Worm (Caenorhabditis elegans) whole organism, young adult: ENCODE measurements around the gene dhrr-1.

Source experiments
- F10E7.11 ChIP-seq: sonication (generic microtip); optimal IDR thresholded peaks from 2 replicates; lab custom pipeline; 2017; ENCODE audit warnings: mild to moderate bottlenecking, missing genetic modification characterization, moderate library complexity, missing compliant biosample characterization
- F52B5.7 ChIP-seq: sonication (generic microtip); optimal IDR thresholded peaks from 2 replicates; lab custom pipeline; 2016; ENCODE audit warnings: mild to moderate bottlenecking, missing genetic modification characterization, missing compliant biosample characterization
- K12H6.12 ChIP-seq: fragments of 200-800 bp; sonication (Bioruptor generic); optimal IDR thresholded peaks from 2 replicates; lab custom pipeline; 2018; ENCODE audit warnings: mild to moderate bottlenecking, missing genetic modification characterization, missing compliant biosample characterization
- T26A5.8 ChIP-seq: sonication (generic microtip); optimal IDR thresholded peaks from 2 replicates; lab custom pipeline; 2016; ENCODE audit warnings: missing genetic modification characterization, missing compliant biosample characterization
- Y53F4B.3 ChIP-seq: fragments of 200-800 bp; sonication (Bioruptor generic); IDR thresholded peaks from 2 replicates; pipeline ENCODE4 v1.3.6; 2022; ENCODE audit warnings: missing genetic modification reagents, missing genetic modification characterization, missing compliant biosample characterization
- Y53G8AR.9 ChIP-seq: fragments of 200-800 bp; sonication (Bioruptor generic); conservative IDR thresholded peaks from 2 replicates; pipeline ENCODE4 v1.3.6; 2022; ENCODE audit warnings: missing genetic modification reagents, missing genetic modification characterization, missing compliant biosample characterization
- Y67H2A.10 ChIP-seq: fragments of 200-800 bp; sonication (Bioruptor generic); conservative IDR thresholded peaks from 2 replicates; pipeline ENCODE4 v1.3.6; 2022; ENCODE audit warnings: missing genetic modification reagents, missing genetic modification characterization, missing compliant biosample characterization
- Y79H2A.3 ChIP-seq: fragments of 200-800 bp; sonication (Bioruptor generic); conservative IDR thresholded peaks from 2 replicates; pipeline ENCODE4 v1.3.6; 2022; ENCODE audit warnings: missing genetic modification reagents, missing genetic modification characterization, missing compliant biosample characterization
- Y95B8A.8 ChIP-seq: fragments of 200-800 bp; sonication (Bioruptor generic); IDR thresholded peaks from 2 replicates; pipeline ENCODE4 v1.3.6; 2022; ENCODE audit warnings: missing genetic modification reagents, missing genetic modification characterization, missing compliant biosample characterization
- ZK185.1 ChIP-seq: sonication (generic microtip); optimal IDR thresholded peaks from 2 replicates; lab custom pipeline; 2016; ENCODE audit warnings: mild to moderate bottlenecking, missing genetic modification characterization, missing compliant biosample characterization; ENCODE audit not compliant: poor library complexity, severe bottlenecking
- aptf-2 ChIP-seq: fragments of 200-800 bp; sonication (Bioruptor generic); conservative IDR thresholded peaks from 2 replicates; pipeline ENCODE4 v1.3.6; 2022; ENCODE audit warnings: missing genetic modification reagents, missing genetic modification characterization, missing compliant biosample characterization
- aptf-3 ChIP-seq: fragments of 200-800 bp; sonication (Bioruptor generic); IDR thresholded peaks from 2 replicates; pipeline ENCODE4 v1.3.6; 2022; ENCODE audit warnings: missing genetic modification characterization, missing compliant biosample characterization
- attf-3 ChIP-seq: fragments of 200-800 bp; sonication (Bioruptor generic); conservative IDR thresholded peaks from 2 replicates; pipeline ENCODE4 v1.3.6; 2022; ENCODE audit warnings: missing genetic modification reagents, missing genetic modification characterization, missing compliant biosample characterization
- bed-2 ChIP-seq: fragments of 200-800 bp; sonication (Bioruptor generic); IDR thresholded peaks from 2 replicates; pipeline ENCODE4 v1.3.6; 2022; ENCODE audit warnings: missing genetic modification reagents, missing genetic modification characterization, missing compliant biosample characterization
- ccch-3 ChIP-seq: fragments of 200-800 bp; sonication (Bioruptor generic); optimal IDR thresholded peaks from 2 replicates; lab custom pipeline; 2018; ENCODE audit warnings: mild to moderate bottlenecking, missing genetic modification characterization, missing compliant biosample characterization
- cebp-1 ChIP-seq, 2 experiments: fragments of 200-800 bp in 1 of 2; sonication (Bioruptor generic) in 1 of 2; sonication (generic microtip) in 1 of 2; IDR thresholded peaks in 1 of 2; optimal IDR thresholded peaks in 1 of 2; 2 replicates each; pipeline versions ENCODE4 v1.3.6 to Lab custom; 2017 to 2022; ENCODE audit warnings: missing compliant biosample characterization in 2 of 2, missing genetic modification characterization in 2 of 2, mild to moderate bottlenecking in 1 of 2, missing genetic modification reagents in 1 of 2, moderate library complexity in 1 of 2
- cebp-2 ChIP-seq: fragments of 200-800 bp; sonication (Bioruptor generic); IDR thresholded peaks from 2 replicates; pipeline ENCODE4 v1.3.6; 2022; ENCODE audit warnings: missing genetic modification characterization, missing compliant biosample characterization
- ceh-40 ChIP-seq: fragments of 200-800 bp; sonication (Bioruptor generic); IDR thresholded peaks from 2 replicates; pipeline ENCODE4 v1.3.6; 2022; ENCODE audit warnings: missing genetic modification characterization, missing compliant biosample characterization
- chd-7 ChIP-seq: sonication (generic microtip); optimal IDR thresholded peaks from 2 replicates; lab custom pipeline; 2016; ENCODE audit warnings: mild to moderate bottlenecking, missing genetic modification characterization, moderate library complexity, missing compliant biosample characterization
- dox-1 ChIP-seq: fragments of 200-800 bp; sonication (Bioruptor generic); IDR thresholded peaks from 2 replicates; pipeline ENCODE4 v1.3.6; 2022; ENCODE audit warnings: missing genetic modification reagents, missing genetic modification characterization, missing compliant biosample characterization
- dpl-1 ChIP-seq: fragments of 150-350 bp; optimal IDR thresholded peaks from 2 replicates; lab custom pipeline; 2014; ENCODE audit warnings: missing biosample characterization, missing genetic modification reagents, missing genetic modification characterization
- ekl-4 ChIP-seq: fragments of 200-800 bp; sonication (Bioruptor generic); IDR thresholded peaks from 2 replicates; pipeline ENCODE4 v1.3.6; 2022; ENCODE audit warnings: missing genetic modification reagents, missing genetic modification characterization, missing compliant biosample characterization
- fkh-3 ChIP-seq: sonication (generic microtip); optimal IDR thresholded peaks from 2 replicates; lab custom pipeline; 2016; ENCODE audit warnings: mild to moderate bottlenecking, missing genetic modification characterization, missing compliant biosample characterization
- hmg-1.2 ChIP-seq: fragments of 200-800 bp; sonication (Bioruptor generic); IDR thresholded peaks from 2 replicates; pipeline ENCODE4 v1.3.6; 2022; ENCODE audit warnings: missing genetic modification reagents, missing genetic modification characterization, missing compliant biosample characterization
- hsf-1 ChIP-seq: fragments of 200-800 bp; sonication (Bioruptor generic); IDR thresholded peaks from 2 replicates; pipeline ENCODE4 v1.3.6; 2022; ENCODE audit warnings: missing genetic modification reagents, missing genetic modification characterization, missing compliant biosample characterization
- lin-26 ChIP-seq: fragments of 200-800 bp; sonication (Bioruptor generic); IDR thresholded peaks from 2 replicates; pipeline ENCODE4 v1.3.6; 2022; ENCODE audit warnings: missing genetic modification reagents, missing genetic modification characterization, missing compliant biosample characterization
- lin-35 ChIP-seq, 3 experiments: fragments of 150-350 bp in 2 of 3; sonication (generic microtip) in 1 of 3; optimal IDR thresholded peaks; 2 replicates each; lab custom pipeline; 2014 to 2018; ENCODE audit warnings: missing biosample characterization in 3 of 3, missing genetic modification characterization in 3 of 3, missing genetic modification reagents in 3 of 3
- lin-40 ChIP-seq: sonication (generic microtip); optimal IDR thresholded peaks from 2 replicates; lab custom pipeline; 2016; ENCODE audit warnings: missing genetic modification characterization, mild to moderate bottlenecking, missing compliant biosample characterization, missing genotype, missing genetic modification reagents
- lsy-27 ChIP-seq: sonication (generic microtip); optimal IDR thresholded peaks from 2 replicates; lab custom pipeline; 2017; ENCODE audit warnings: missing genetic modification characterization, mild to moderate bottlenecking, missing compliant biosample characterization, antibody characterized with exemption, missing genotype, borderline replicate concordance; ENCODE audit not compliant: insufficient read depth
- mel-28 ChIP-seq: sonication (generic microtip); optimal IDR thresholded peaks from 2 replicates; lab custom pipeline; 2016; ENCODE audit warnings: borderline replicate concordance, mild to moderate bottlenecking, missing genetic modification characterization, missing compliant biosample characterization
- nfya-2 ChIP-seq: fragments of 200-800 bp; sonication (Bioruptor generic); IDR thresholded peaks from 2 replicates; pipeline ENCODE4 v1.3.6; 2022; ENCODE audit warnings: missing genetic modification reagents, missing genetic modification characterization, missing compliant biosample characterization
- nfyb-1 ChIP-seq: fragments of 200-800 bp; sonication (Bioruptor generic); IDR thresholded peaks from 2 replicates; pipeline ENCODE4 v1.3.6; 2022; ENCODE audit warnings: missing genetic modification reagents, missing genetic modification characterization, missing compliant biosample characterization
- nhr-27 ChIP-seq: fragments of 200-800 bp; sonication (Bioruptor generic); optimal IDR thresholded peaks from 2 replicates; lab custom pipeline; 2018; ENCODE audit warnings: mild to moderate bottlenecking, missing genetic modification characterization, moderate library complexity, missing compliant biosample characterization
- pha-4 ChIP-seq: fragments of 150-350 bp; sonication (generic microtip); optimal IDR thresholded peaks from 2 replicates; lab custom pipeline; 2014; ENCODE audit warnings: missing biosample characterization, missing genetic modification reagents, missing genetic modification characterization
- sdz-38 ChIP-seq: sonication (generic microtip); optimal IDR thresholded peaks from 2 replicates; lab custom pipeline; 2016; ENCODE audit warnings: missing genotype, missing genetic modification characterization, missing compliant biosample characterization
- snpc-1.1 ChIP-seq: sonication (generic microtip); optimal IDR thresholded peaks from 2 replicates; lab custom pipeline; 2017; ENCODE audit warnings: missing genetic modification characterization, mild to moderate bottlenecking, missing compliant biosample characterization, antibody characterized with exemption, moderate library complexity, missing genotype, missing genetic modification reagents; ENCODE audit not compliant: insufficient read depth
- snpc-4 ChIP-seq, 5 experiments: fragments of 150-350 bp in 1 of 5; sonication (generic microtip) in 4 of 5; optimal IDR thresholded peaks; 2 replicates each; lab custom pipeline; 2014 to 2018; ENCODE audit warnings: missing genetic modification characterization in 5 of 5, missing biosample characterization in 3 of 5, antibody characterized with exemption in 2 of 5, mild to moderate bottlenecking in 2 of 5, missing compliant biosample characterization in 2 of 5, missing genotype in 2 of 5, moderate library complexity in 2 of 5, missing genetic modification reagents in 1 of 5
- tbx-9 ChIP-seq: sonication (generic microtip); optimal IDR thresholded peaks from 2 replicates; lab custom pipeline; 2016; ENCODE audit warnings: borderline replicate concordance, missing genetic modification characterization, inconsistent platforms, missing compliant biosample characterization
- tlf-1 ChIP-seq: fragments of 200-800 bp; sonication (Bioruptor generic); optimal IDR thresholded peaks from 2 replicates; lab custom pipeline; 2018; ENCODE audit warnings: mild to moderate bottlenecking, missing genetic modification characterization, missing compliant biosample characterization
- zfh-2 ChIP-seq: fragments of 200-800 bp; sonication (Bioruptor generic); conservative IDR thresholded peaks from 2 replicates; pipeline ENCODE4 v1.3.6; 2022; ENCODE audit warnings: missing genetic modification reagents, missing genetic modification characterization, missing compliant biosample characterization
- zim-3 ChIP-seq: sonication (generic microtip); optimal IDR thresholded peaks from 2 replicates; lab custom pipeline; 2017; ENCODE audit warnings: mild to moderate bottlenecking, missing genetic modification characterization, moderate library complexity, missing compliant biosample characterization
- ztf-22 ChIP-seq: fragments of 200-800 bp; sonication (Bioruptor generic); optimal IDR thresholded peaks from 2 replicates; lab custom pipeline; 2018; ENCODE audit warnings: mild to moderate bottlenecking, missing genetic modification characterization, moderate library complexity, missing compliant biosample characterization

dhrr-1 gene

ce11 chrIII:8980892-8981291, 36.4 kb downstream of the dhrr-1 start:
- no peak for TF ChIP-seq ccch-3 (GFP tag; lab: Kevin White, UChicago)
- no peak for TF ChIP-seq pha-4
- TF ChIP-seq sdz-38 (tag; lab: Kevin White, UChicago), result no peak
- TF ChIP-seq Y53F4B.3 (GFP tag; lab: Robert Waterston, UW), result no peak
- TF ChIP-seq aptf-2 (GFP tag; lab: Robert Waterston, UW), result no peak
- TF ChIP-seq ceh-40, result no peak
- no peak for TF ChIP-seq tbx-9
- no peak for TF ChIP-seq nfyb-1
- no peak for TF ChIP-seq dpl-1 (GFP tag; lab: Kevin White, UChicago)
- TF ChIP-seq tlf-1, result no peak
- no peak for TF ChIP-seq nfya-2 (GFP tag; lab: Robert Waterston, UW)
- no peak for TF ChIP-seq lin-40 (tag; lab: Kevin White, UChicago)
- no peak for TF ChIP-seq zim-3 (tag; lab: Kevin White, UChicago)
- no peak for TF ChIP-seq ekl-4 (GFP tag; lab: Robert Waterston, UW)
- no peak for TF ChIP-seq bed-2 (GFP tag; lab: Robert Waterston, UW)
- no peak for TF ChIP-seq lin-35 (GFP tag; optimal IDR thresholded peaks at IDR 0.05; lab: Kevin White, UChicago)
- TF ChIP-seq aptf-3, result no peak
- TF ChIP-seq Y53G8AR.9 (GFP tag; lab: Robert Waterston, UW), result no peak
- TF ChIP-seq dox-1 (GFP tag; lab: Robert Waterston, UW), result no peak

ce11 chrIII:8981847-8982479, 37.5 kb downstream of the dhrr-1 start, which contains the start of gene pde-2:
TSS of gene pde-2 (minus strand) at chrIII:8981897.
- no peak for TF ChIP-seq lin-35 (GFP tag; optimal IDR thresholded peaks at IDR 0.05; lab: Kevin White, UChicago)
- no peak for TF ChIP-seq snpc-1.1 (tag; lab: Kevin White, UChicago)
- TF ChIP-seq nhr-27 (tag; lab: Kevin White, UChicago), result no peak
- no peak for TF ChIP-seq fkh-3 (tag; lab: Kevin White, UChicago)
- no peak for TF ChIP-seq Y67H2A.10 (GFP tag; lab: Robert Waterston, UW)
- no peak for TF ChIP-seq snpc-4 (GFP tag; optimal IDR thresholded peaks at IDR 0.05; lab: Kevin White, UChicago)
- TF ChIP-seq snpc-4 (tag; optimal IDR thresholded peaks at IDR 0.05; lab: Kevin White, UChicago), result peak in 1 of 4 experiments; percentile 16
- TF ChIP-seq T26A5.8, result no peak
- no peak for TF ChIP-seq Y95B8A.8 (GFP tag; lab: Robert Waterston, UW)
- no peak for TF ChIP-seq lin-26
- TF ChIP-seq lsy-27 (tag; lab: Kevin White, UChicago), result no peak
- peak; percentile 60; the same call in 1 of the 2 replicates for TF ChIP-seq zfh-2 (GFP tag; lab: Robert Waterston, UW)
- no peak for TF ChIP-seq pha-4
- no peak for TF ChIP-seq mel-28
- no peak for TF ChIP-seq hsf-1 (GFP tag; lab: Robert Waterston, UW)
- no peak for TF ChIP-seq cebp-2
- no peak for TF ChIP-seq attf-3
- TF ChIP-seq cebp-1 (GFP tag; IDR thresholded peaks at IDR 0.05; lab: Robert Waterston, UW), result no peak
- TF ChIP-seq cebp-1 (tag; optimal IDR thresholded peaks at IDR 0.05; lab: Kevin White, UChicago), result peak; percentile 24
- peak; percentile 44 for TF ChIP-seq lin-40 (tag; lab: Kevin White, UChicago)
- TF ChIP-seq nfya-2 (GFP tag; lab: Robert Waterston, UW), result no peak
- no peak for TF ChIP-seq F10E7.11 (tag; lab: Kevin White, UChicago)
- TF ChIP-seq K12H6.12 (tag; lab: Kevin White, UChicago), result no peak
- TF ChIP-seq Y79H2A.3 (GFP tag; lab: Robert Waterston, UW), result no peak
- TF ChIP-seq hmg-1.2 (GFP tag; lab: Robert Waterston, UW), result peak; percentile 40; the same call in 1 of the 2 replicates
- peak; percentile 15 for TF ChIP-seq F52B5.7 (tag; lab: Kevin White, UChicago)
- no peak for TF ChIP-seq ZK185.1
- TF ChIP-seq ztf-22 (GFP tag; lab: Kevin White, UChicago), result no peak
- TF ChIP-seq chd-7, result peak; percentile 40
